Worm (Caenorhabditis elegans) whole organism, late embryonic: ENCODE data around the gene F40F8.11.
A peak's percentile ranks its signal among the peaks of the same experiment; 100 is the strongest.

Experiments used
- C08G9.2 ChIP-seq: sonication (generic microtip); optimal IDR thresholded peaks from 2 replicates; lab custom pipeline; 2016; ENCODE audit warnings: mild to moderate bottlenecking, missing genetic modification characterization, moderate library complexity, missing compliant biosample characterization
- C38D4.7 ChIP-seq: fragments of 200-800 bp; sonication (Bioruptor generic); optimal IDR thresholded peaks from 2 replicates; lab custom pipeline; 2018; ENCODE audit warnings: mild to moderate bottlenecking, missing genetic modification characterization, moderate library complexity, missing compliant biosample characterization
- T23F11.4 ChIP-seq: fragments of 200-800 bp; sonication (Bioruptor generic); optimal IDR thresholded peaks from 2 replicates; lab custom pipeline; 2018; ENCODE audit warnings: mild to moderate bottlenecking, missing genetic modification characterization, missing compliant biosample characterization
- ahr-1 ChIP-seq: sonication (generic microtip); optimal IDR thresholded peaks from 2 replicates; lab custom pipeline; 2016; ENCODE audit warnings: missing genetic modification characterization, missing compliant biosample characterization
- ceh-14 ChIP-seq: sonication (generic microtip); optimal IDR thresholded peaks from 2 replicates; lab custom pipeline; 2016; ENCODE audit warnings: missing genotype, missing genetic modification characterization, missing compliant biosample characterization
- ceh-18 ChIP-seq: sonication (generic microtip); optimal IDR thresholded peaks from 2 replicates; lab custom pipeline; 2016; ENCODE audit warnings: missing genetic modification characterization, missing compliant biosample characterization
- ceh-19 ChIP-seq: fragments of 200-800 bp; sonication (Bioruptor generic); optimal IDR thresholded peaks from 2 replicates; lab custom pipeline; 2018; ENCODE audit warnings: mild to moderate bottlenecking, missing genetic modification characterization, missing compliant biosample characterization
- ceh-2 ChIP-seq: sonication (generic microtip); optimal IDR thresholded peaks from 2 replicates; lab custom pipeline; 2016; ENCODE audit warnings: missing genotype, missing genetic modification characterization, missing compliant biosample characterization
- ceh-22 ChIP-seq: sonication (generic microtip); optimal IDR thresholded peaks from 2 replicates; lab custom pipeline; 2017; ENCODE audit warnings: missing biosample characterization, missing genetic modification characterization
- ceh-31 ChIP-seq: sonication (generic microtip); optimal IDR thresholded peaks from 2 replicates; lab custom pipeline; 2016; ENCODE audit warnings: missing genetic modification characterization, missing compliant biosample characterization
- ceh-34 ChIP-seq: sonication (generic microtip); optimal IDR thresholded peaks from 2 replicates; lab custom pipeline; 2016; ENCODE audit warnings: mild to moderate bottlenecking, missing genetic modification characterization, missing compliant biosample characterization
- ceh-45 ChIP-seq: fragments of 200-800 bp; sonication (Bioruptor generic); IDR thresholded peaks from 2 replicates; pipeline ENCODE4 v1.3.6; 2022; ENCODE audit warnings: missing genetic modification reagents, missing genetic modification characterization, missing compliant biosample characterization
- ceh-48 ChIP-seq: sonication (generic microtip); optimal IDR thresholded peaks from 2 replicates; lab custom pipeline; 2016; ENCODE audit warnings: missing genetic modification characterization, inconsistent platforms, missing compliant biosample characterization
- ceh-6 ChIP-seq: fragments of 200-800 bp; sonication (Bioruptor generic); optimal IDR thresholded peaks from 2 replicates; lab custom pipeline; 2018; ENCODE audit warnings: mild to moderate bottlenecking, missing genetic modification characterization, missing compliant biosample characterization
- che-1 ChIP-seq: sonication (generic microtip); optimal IDR thresholded peaks from 2 replicates; lab custom pipeline; 2016; ENCODE audit warnings: mild to moderate bottlenecking, missing genetic modification characterization, missing compliant biosample characterization
- dmd-4 ChIP-seq: sonication (generic microtip); optimal IDR thresholded peaks from 2 replicates; lab custom pipeline; 2016; ENCODE audit warnings: borderline replicate concordance, missing genetic modification characterization, missing compliant biosample characterization
- dve-1 ChIP-seq: sonication (generic microtip); optimal IDR thresholded peaks from 2 replicates; lab custom pipeline; 2017; ENCODE audit warnings: antibody characterized with exemption, mild to moderate bottlenecking, missing genetic modification characterization, missing compliant biosample characterization
- elt-2 ChIP-seq: sonication (generic microtip); optimal IDR thresholded peaks from 2 replicates; lab custom pipeline; 2016; ENCODE audit warnings: missing genetic modification reagents, missing genetic modification characterization, missing compliant biosample characterization
- eyg-1 ChIP-seq: sonication (generic microtip); optimal IDR thresholded peaks from 2 replicates; lab custom pipeline; 2016; ENCODE audit warnings: missing genotype, missing genetic modification characterization, missing compliant biosample characterization
- fax-1 ChIP-seq: sonication (generic microtip); optimal IDR thresholded peaks from 2 replicates; lab custom pipeline; 2016; ENCODE audit warnings: missing genotype, missing genetic modification characterization, missing compliant biosample characterization
- fkh-6 ChIP-seq: sonication (generic microtip); optimal IDR thresholded peaks from 2 replicates; lab custom pipeline; 2016; ENCODE audit warnings: missing genetic modification characterization, missing compliant biosample characterization
- gmeb-2 ChIP-seq: sonication (generic microtip); optimal IDR thresholded peaks from 2 replicates; lab custom pipeline; 2016; ENCODE audit warnings: missing genetic modification characterization, inconsistent platforms, missing compliant biosample characterization
- hlh-13 ChIP-seq: fragments of 200-800 bp; sonication (Bioruptor generic); optimal IDR thresholded peaks from 2 replicates; lab custom pipeline; 2018; ENCODE audit warnings: mild to moderate bottlenecking, missing genetic modification characterization, missing compliant biosample characterization
- madf-2 ChIP-seq: sonication (generic microtip); optimal IDR thresholded peaks from 2 replicates; lab custom pipeline; 2017; ENCODE audit warnings: missing genetic modification characterization, missing compliant biosample characterization
- mec-3 ChIP-seq: sonication (generic microtip); optimal IDR thresholded peaks from 2 replicates; lab custom pipeline; 2016; ENCODE audit warnings: borderline replicate concordance, missing genetic modification characterization, missing compliant biosample characterization
- nfya-1 ChIP-seq: sonication (generic microtip); optimal IDR thresholded peaks from 2 replicates; lab custom pipeline; 2017; ENCODE audit warnings: missing genetic modification characterization, mild to moderate bottlenecking, missing compliant biosample characterization, antibody characterized with exemption, moderate library complexity
- nhr-232 ChIP-seq: sonication (generic microtip); optimal IDR thresholded peaks from 2 replicates; lab custom pipeline; 2016; ENCODE audit warnings: missing genetic modification characterization, missing compliant biosample characterization
- npax-4 ChIP-seq: sonication (generic microtip); optimal IDR thresholded peaks from 2 replicates; lab custom pipeline; 2016; ENCODE audit warnings: missing genetic modification characterization, missing compliant biosample characterization
- pag-3 ChIP-seq: sonication (generic microtip); optimal IDR thresholded peaks from 2 replicates; lab custom pipeline; 2016; ENCODE audit warnings: missing compliant biosample characterization, missing genetic modification characterization, borderline replicate concordance
- pat-9 ChIP-seq: fragments of 200-800 bp; sonication (Bioruptor generic); optimal IDR thresholded peaks from 2 replicates; lab custom pipeline; 2018; ENCODE audit warnings: mild to moderate bottlenecking, missing genetic modification characterization, moderate library complexity, missing compliant biosample characterization
- pha-2 ChIP-seq: sonication (generic microtip); optimal IDR thresholded peaks from 2 replicates; lab custom pipeline; 2017; ENCODE audit warnings: mild to moderate bottlenecking, missing genetic modification characterization, missing compliant biosample characterization
- pros-1 ChIP-seq: fragments of 150-350 bp; optimal IDR thresholded peaks from 2 replicates; lab custom pipeline; 2014; ENCODE audit warnings: missing biosample characterization, missing genetic modification reagents, missing genetic modification characterization
- ref-2 ChIP-seq: sonication (generic microtip); optimal IDR thresholded peaks from 2 replicates; lab custom pipeline; 2016; ENCODE audit warnings: missing genetic modification characterization, missing compliant biosample characterization
- rnt-1 ChIP-seq: sonication (generic microtip); optimal IDR thresholded peaks from 2 replicates; lab custom pipeline; 2016; ENCODE audit warnings: missing genetic modification characterization, missing compliant biosample characterization
- sdc-2 ChIP-seq: sonication (generic microtip); optimal IDR thresholded peaks from 2 replicates; lab custom pipeline; 2016; ENCODE audit warnings: missing genotype, missing genetic modification characterization, missing compliant biosample characterization
- sox-2 ChIP-seq: fragments of 200-800 bp; sonication (Bioruptor generic); IDR thresholded peaks from 2 replicates; pipeline ENCODE4 v1.3.6; 2022; ENCODE audit warnings: missing genetic modification reagents, missing genetic modification characterization, missing compliant biosample characterization
- sox-4 ChIP-seq: sonication (generic microtip); optimal IDR thresholded peaks from 2 replicates; lab custom pipeline; 2017; ENCODE audit warnings: mild to moderate bottlenecking, missing genetic modification characterization, inconsistent platforms, missing compliant biosample characterization
- syd-9 ChIP-seq: sonication (generic microtip); optimal IDR thresholded peaks from 2 replicates; lab custom pipeline; 2016; ENCODE audit warnings: mild to moderate bottlenecking, missing genetic modification characterization, moderate library complexity, missing compliant biosample characterization
- tbx-2 ChIP-seq: sonication (generic microtip); optimal IDR thresholded peaks from 2 replicates; lab custom pipeline; 2016; ENCODE audit warnings: missing genetic modification characterization, missing compliant biosample characterization
- ttx-3 ChIP-seq: sonication (generic microtip); optimal IDR thresholded peaks from 2 replicates; lab custom pipeline; 2016; ENCODE audit warnings: missing genetic modification reagents, missing genetic modification characterization, missing compliant biosample characterization
- unc-3 ChIP-seq, 2 experiments: fragments of 200-800 bp in 1 of 2; sonication (Bioruptor generic) in 1 of 2; sonication (generic microtip) in 1 of 2; conservative IDR thresholded peaks in 1 of 2; optimal IDR thresholded peaks in 1 of 2; 2 replicates each; pipeline versions ENCODE4 v1.3.6 to Lab custom; 2016 to 2022; ENCODE audit warnings: missing compliant biosample characterization in 2 of 2, missing genetic modification characterization in 2 of 2, missing genetic modification reagents in 1 of 2
- unc-42 ChIP-seq: sonication (generic microtip); optimal IDR thresholded peaks from 2 replicates; lab custom pipeline; 2016; ENCODE audit warnings: missing genotype, missing genetic modification characterization, missing compliant biosample characterization
- zip-5 ChIP-seq: sonication (generic microtip); optimal IDR thresholded peaks from 2 replicates; lab custom pipeline; 2016; ENCODE audit warnings: missing genetic modification characterization, missing compliant biosample characterization
- ztf-16 ChIP-seq: sonication (generic microtip); optimal IDR thresholded peaks from 2 replicates; lab custom pipeline; 2017; ENCODE audit warnings: missing genetic modification characterization, missing compliant biosample characterization

Gene F40F8.11

ce11 chrII:11161675-11162074 is 29.3 kb upstream of the F40F8.11 start:
- TF ChIP-seq npax-4 (tag; lab: Kevin White, UChicago) (no peak), ceh-14 (no peak), fkh-6 (tag; lab: Kevin White, UChicago) (no peak), ceh-22 (tag; lab: Kevin White, UChicago) (no peak), sox-2 (GFP tag; lab: Robert Waterston, UW) (no peak), pros-1 (tag; lab: Kevin White, UChicago) (no peak), pag-3 (no peak), nfya-1 (no peak), rnt-1 (tag; lab: Kevin White, UChicago) (no peak), ceh-18 (tag; lab: Kevin White, UChicago) (no peak), mec-3 (no peak), pat-9 (tag; lab: Kevin White, UChicago) (no peak)

- TF ChIP-seq eyg-1 (no peak), sox-2 (GFP tag; lab: Robert Waterston, UW) (no peak), ceh-19 (GFP tag; lab: Kevin White, UChicago) (no peak), pat-9 (tag; lab: Kevin White, UChicago) (peak; percentile 20), ttx-3 (tag; lab: Kevin White, UChicago) (peak; percentile 27), pha-2 (tag; lab: Kevin White, UChicago) (no peak), che-1 (peak; percentile 57), ztf-16 (tag; lab: Kevin White, UChicago) (no peak), tbx-2 (tag; lab: Kevin White, UChicago) (peak; percentile 14), rnt-1 (tag; lab: Kevin White, UChicago) (no peak), ceh-31 (tag; lab: Kevin White, UChicago) (peak; percentile 32), pag-3 (peak; percentile 28), ceh-18 (tag; lab: Kevin White, UChicago) (peak; percentile 48), pros-1 (tag; lab: Kevin White, UChicago) (no peak), dmd-4 (peak; percentile 19), C08G9.2 (peak; percentile 38), ceh-6 (GFP tag; lab: Kevin White, UChicago) (peak; percentile 11), ceh-14 (peak; percentile 10), elt-2 (tag; lab: Kevin White, UChicago) (peak; percentile 63), ceh-48 (peak; percentile 26), nhr-232 (tag; lab: Kevin White, UChicago) (peak; percentile 27), ceh-34 (peak; percentile 8), C38D4.7 (GFP tag; lab: Kevin White, UChicago) (peak; percentile 32), ahr-1 (no peak), unc-3 (GFP tag; conservative IDR thresholded peaks at IDR 0.05; lab: Robert Waterston, UW) (peak; percentile 52; the same call in 1 of the 2 replicates), unc-3 (tag; optimal IDR thresholded peaks at IDR 0.05; lab: Kevin White, UChicago) (no peak), syd-9 (tag; lab: Kevin White, UChicago) (peak; percentile 47), hlh-13 (GFP tag; lab: Kevin White, UChicago) (peak; percentile 31), T23F11.4 (no peak), fax-1 (tag; lab: Kevin White, UChicago) (peak; percentile 38), madf-2 (tag; lab: Kevin White, UChicago) (peak; percentile 25), zip-5 (tag; lab: Kevin White, UChicago) (no peak), ref-2 (tag; lab: Kevin White, UChicago) (no peak), fkh-6 (tag; lab: Kevin White, UChicago) (peak; percentile 48), dve-1 (peak; percentile 51), unc-42 (tag; lab: Kevin White, UChicago) (peak; percentile 49), sox-4 (peak; percentile 46), ceh-2 (tag; lab: Kevin White, UChicago) (peak; percentile 38), nfya-1 (peak; percentile 21), sdc-2 (peak; percentile 35), ceh-45 (0 out of 2 replicates have a peak, but pooled peaks have one; percentile 35), gmeb-2 (tag; lab: Kevin White, UChicago) (peak; percentile 27)
These were observed 25.3 kb upstream of the F40F8.11 start for ce11 chrII:11157660-11158059.
